Fruit fly (Drosophila melanogaster): ENCODE results near the gene lectin-21Ca.

The lectin-21Ca gene

DNA sequence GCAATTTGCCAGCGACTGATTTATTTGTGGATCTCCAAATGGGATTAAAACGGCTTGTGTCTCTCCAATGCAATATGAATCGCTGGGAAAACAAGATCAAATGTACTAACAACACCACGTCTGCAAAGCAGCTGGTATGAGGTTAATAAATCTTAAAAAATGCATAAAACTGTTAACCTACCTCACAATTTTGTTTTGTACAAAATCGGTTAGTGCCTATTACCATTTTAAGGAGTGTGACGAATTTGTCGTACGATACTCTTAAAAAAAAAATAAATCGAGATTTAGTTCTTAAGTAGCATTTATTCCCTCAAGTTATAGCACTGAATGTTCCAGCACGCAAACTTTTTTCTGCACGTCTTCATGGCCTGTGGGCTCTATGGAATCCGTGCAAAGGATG lies at the start of gene lectin-21Ca:
Gene lectin-21Ca, plus strand, starts transcription at position 301 of the 400 bp plus-strand sequence.
- no peak for TF ChIP-seq fd85E (GFP tag; optimal IDR thresholded peaks at IDR 0.05)
- TF ChIP-seq CG6854 (GFP tag; optimal IDR thresholded peaks at IDR 0.05), result no peak
- TF ChIP-seq CG15336 (GFP tag; IDR thresholded peaks at IDR 0.05), result no peak
- TF ChIP-seq CG6808 (GFP tag; optimal IDR thresholded peaks at IDR 0.05), result no peak
- no peak for TF ChIP-seq CG11902 (GFP tag; optimal IDR thresholded peaks at IDR 0.05)
- no peak for TF ChIP-seq Lpt (GFP tag; optimal IDR thresholded peaks at IDR 0.05)
- TF ChIP-seq salr (GFP tag; optimal IDR thresholded peaks at IDR 0.05), result no peak
- TF ChIP-seq Sox102F (GFP tag; optimal IDR thresholded peaks at IDR 0.05), result no peak
- TF ChIP-seq Sox15 (GFP tag; optimal IDR thresholded peaks at IDR 0.05), result no peak
- no peak for TF ChIP-seq cyc (GFP tag; optimal IDR thresholded peaks at IDR 0.05)
- TF ChIP-seq fd59A (GFP tag; optimal IDR thresholded peaks at IDR 0.05), result no peak
- TF ChIP-seq Ets21C (GFP tag; optimal IDR thresholded peaks at IDR 0.05), result no peak
- no peak for TF ChIP-seq CG10631 (GFP tag; optimal IDR thresholded peaks at IDR 0.05)
- no peak for TF ChIP-seq CG1621 (tag; optimal IDR thresholded peaks at IDR 0.05)
- TF ChIP-seq CG8632 (GFP tag; optimal IDR thresholded peaks at IDR 0.05), result no peak
- TF ChIP-seq CG3032 (tag; optimal IDR thresholded peaks at IDR 0.05), result no peak
- no peak for TF ChIP-seq dsx (GFP tag; optimal IDR thresholded peaks at IDR 0.05; ENCODE audit: poor library complexity, severe bottlenecking)
- no peak for TF ChIP-seq CG11294 (GFP tag; IDR thresholded peaks at IDR 0.05)
- TF ChIP-seq Hr4 (GFP tag; optimal IDR thresholded peaks at IDR 0.05), result no peak
- TF ChIP-seq CG7368 (GFP tag; optimal IDR thresholded peaks at IDR 0.05), result no peak

- no peak for TF ChIP-seq net (GFP tag; optimal IDR thresholded peaks at IDR 0.05)
- peak; percentile 94 for TF ChIP-seq svp (GFP tag)
- TF ChIP-seq CG10669 (GFP tag; optimal IDR thresholded peaks at IDR 0.05), result no peak
- no peak for TF ChIP-seq CG6163 (GFP tag; IDR thresholded peaks at IDR 0.05)
- no peak for TF ChIP-seq vri (GFP tag; optimal IDR thresholded peaks at IDR 0.05)
- TF ChIP-seq Met (GFP tag; optimal IDR thresholded peaks at IDR 0.05), result no peak
- TF ChIP-seq CG3919 (GFP tag; optimal IDR thresholded peaks at IDR 0.05), result no peak
Observed at dm6 chr2L:576559-577184, 47.7 kb upstream of the lectin-21Ca start, which contains the start of gene Ptth. TSS of gene Ptth (minus strand) at chr2L:576896.

DNA sequence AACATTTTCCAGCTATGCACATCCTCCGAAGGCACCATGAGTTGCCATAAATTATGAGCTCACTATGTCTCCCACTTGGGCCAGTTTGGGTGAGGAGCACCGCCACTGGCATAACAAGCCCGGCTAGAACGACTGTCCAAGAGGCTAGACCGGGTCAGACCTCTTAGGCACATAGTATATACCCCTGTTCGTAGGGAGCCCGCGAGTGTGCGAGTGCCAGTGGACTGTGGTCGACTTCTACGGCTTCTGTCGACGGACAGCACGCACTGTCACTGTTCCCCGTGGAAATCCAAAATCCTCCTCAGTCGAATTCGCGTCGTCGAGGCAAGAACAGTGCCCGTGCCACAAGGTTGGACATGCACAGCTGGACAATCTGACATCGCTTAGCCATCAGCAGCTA lies 47.2 kb upstream of the lectin-21Ca start, which contains the start of gene Pph13:
Gene Pph13, plus strand, starts transcription at position 301 of the 400 bp plus-strand sequence.
- TF ChIP-seq eg (GFP tag; IDR thresholded peaks at IDR 0.05), result no peak
- no peak for TF ChIP-seq CG4318 (GFP tag; optimal IDR thresholded peaks at IDR 0.05)
- TF ChIP-seq CG1621 (tag; optimal IDR thresholded peaks at IDR 0.05), result no peak
- TF ChIP-seq spab (GFP tag; optimal IDR thresholded peaks at IDR 0.05), result no peak
- TF ChIP-seq CG8632 (GFP tag; optimal IDR thresholded peaks at IDR 0.05), result no peak
- TF ChIP-seq Ets96B (tag; optimal IDR thresholded peaks at IDR 0.05), result no peak
- no peak for TF ChIP-seq dsx (GFP tag; optimal IDR thresholded peaks at IDR 0.05; ENCODE audit: poor library complexity, severe bottlenecking)
- TF ChIP-seq CG3919 (GFP tag; optimal IDR thresholded peaks at IDR 0.05), result no peak
- no peak for TF ChIP-seq Sox15 (GFP tag; optimal IDR thresholded peaks at IDR 0.05)
- TF ChIP-seq Met (GFP tag; optimal IDR thresholded peaks at IDR 0.05), result no peak

DNA sequence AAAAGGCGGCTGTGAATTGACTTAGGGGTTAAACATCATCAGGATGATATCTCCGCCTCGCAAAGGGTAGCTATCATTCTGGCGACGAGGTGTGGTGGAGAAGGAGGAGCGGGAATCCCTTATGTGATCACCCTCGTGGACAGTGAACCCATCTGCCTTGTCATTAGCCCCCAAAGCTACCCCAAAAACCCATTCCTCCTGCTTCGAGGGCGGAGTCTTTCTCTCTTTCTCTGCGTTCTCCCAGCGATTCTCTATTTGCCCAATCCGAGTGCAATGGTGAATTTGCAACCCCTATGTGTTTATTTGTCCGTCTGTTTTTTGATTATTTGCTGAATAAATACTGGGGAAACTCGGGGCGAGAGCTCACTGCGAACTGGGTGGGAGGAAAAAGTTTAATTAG lies 39.1 kb upstream of the lectin-21Ca start:
- no peak for TF ChIP-seq CG8119 (GFP tag; IDR thresholded peaks at IDR 0.05)
- TF ChIP-seq CG16779 (tag; optimal IDR thresholded peaks at IDR 0.05), result no peak
- TF ChIP-seq fd85E (GFP tag; optimal IDR thresholded peaks at IDR 0.05), result no peak
- no peak for TF ChIP-seq lz (GFP tag; optimal IDR thresholded peaks at IDR 0.05)
- TF ChIP-seq Gug (GFP tag; IDR thresholded peaks at IDR 0.05), result no peak
- no peak for TF ChIP-seq CG7368 (GFP tag; optimal IDR thresholded peaks at IDR 0.05)
- no peak for TF ChIP-seq CG6854 (GFP tag; optimal IDR thresholded peaks at IDR 0.05)
- TF ChIP-seq CG11762 (GFP tag; optimal IDR thresholded peaks at IDR 0.05; ENCODE audit: insufficient read depth), result no peak
- TF ChIP-seq Hr39 (GFP tag; optimal IDR thresholded peaks at IDR 0.05), result no peak
- no peak for TF ChIP-seq CG6808 (GFP tag; optimal IDR thresholded peaks at IDR 0.05)
- TF ChIP-seq CG6163 (GFP tag; IDR thresholded peaks at IDR 0.05), result no peak
- no peak for TF ChIP-seq Eip93F (GFP tag; optimal IDR thresholded peaks at IDR 0.05)
- TF ChIP-seq esn (GFP tag; optimal IDR thresholded peaks at IDR 0.05), result no peak
- TF ChIP-seq Eip75B (GFP tag; optimal IDR thresholded peaks at IDR 0.05), result no peak
- TF ChIP-seq CG4318 (GFP tag; optimal IDR thresholded peaks at IDR 0.05), result no peak
- no peak for TF ChIP-seq cyc (GFP tag; optimal IDR thresholded peaks at IDR 0.05)
- TF ChIP-seq eg (GFP tag; IDR thresholded peaks at IDR 0.05), result no peak
- TF ChIP-seq Lpt (GFP tag; optimal IDR thresholded peaks at IDR 0.05), result no peak

Data from whole organism, prepupa.